Worm (Caenorhabditis elegans): Measurements from ENCODE around the gene D1025.1.

DNA sequence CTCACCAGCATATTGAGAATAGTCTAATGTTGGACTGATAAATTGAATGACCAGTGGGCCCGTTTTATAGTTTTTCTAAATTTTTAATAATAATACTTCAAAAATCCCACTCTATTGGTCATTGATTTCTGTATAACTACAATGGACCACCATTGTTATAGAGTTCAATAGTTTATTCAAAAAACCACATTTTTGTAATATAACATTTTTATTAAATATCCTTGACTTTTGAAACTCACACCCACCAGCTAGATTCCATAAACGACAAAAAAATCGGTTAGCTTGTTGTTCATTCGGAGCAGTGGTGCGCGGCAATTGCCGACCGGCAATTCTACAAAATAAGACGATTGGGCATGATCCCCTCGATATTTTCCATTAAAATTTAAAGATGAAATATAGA is 7.0 kb downstream of the D1025.1 start, which contains the start of gene nspc-18:
- TF ChIP-seq pha-4 (GFP tag; IDR thresholded peaks at IDR 0.05) (no peak), pha-4 (tag; optimal IDR thresholded peaks at IDR 0.05) (no peak), nhr-42 (GFP tag; IDR thresholded peaks at IDR 0.05) (no peak), daf-16 (GFP tag; optimal IDR thresholded peaks at IDR 0.05) (no peak), daf-16 (tag; optimal IDR thresholded peaks at IDR 0.05) (no peak), unc-39 (tag; optimal IDR thresholded peaks at IDR 0.05) (no peak), daf-8 (GFP tag; IDR thresholded peaks at IDR 0.05) (no peak), nhr-237 (tag; optimal IDR thresholded peaks at IDR 0.05) (no peak), pqm-1 (tag; optimal IDR thresholded peaks at IDR 0.05) (no peak), nhr-77 (tag; optimal IDR thresholded peaks at IDR 0.05) (no peak), lin-15B (tag; optimal IDR thresholded peaks at IDR 0.05) (no peak), saeg-2 (GFP tag; IDR thresholded peaks at IDR 0.05) (no peak)

Measured in whole organism, L4 larva.